Fruit fly (Drosophila melanogaster) whole organism, embryonic: ENCODE data around the gene mRpS25.
A peak's percentile ranks its signal among the peaks of the same experiment; 100 is the strongest.

Experiments
- Abd-B ChIP-seq: fragments of 200-800 bp; sonication (Bioruptor generic); optimal IDR thresholded peaks from 2 replicates; lab custom pipeline; 2018; ENCODE audit warnings: missing biosample characterization, mild to moderate bottlenecking, missing genetic modification characterization, moderate library complexity
- Asciz ChIP-seq: fragments of 200-800 bp; sonication (Bioruptor generic); optimal IDR thresholded peaks from 2 replicates; lab custom pipeline; 2017; ENCODE audit warnings: missing biosample characterization, mild to moderate bottlenecking, missing genetic modification characterization, missing genetic modification reagents
- BEAF-32 ChIP-seq: fragments of 200-800 bp; sonication (Bioruptor generic); optimal IDR thresholded peaks from 3 replicates; lab custom pipeline; 2017; ENCODE audit warnings: missing biosample characterization, missing genetic modification characterization, mild to moderate bottlenecking, moderate library complexity, missing genetic modification reagents
- CG10979 ChIP-seq: fragments of 200-800 bp; sonication (Bioruptor generic); optimal IDR thresholded peaks from 2 replicates; lab custom pipeline; 2018; ENCODE audit warnings: missing biosample characterization, mild to moderate bottlenecking, missing genetic modification characterization, moderate library complexity
- CG11560 ChIP-seq: fragments of 200-800 bp; sonication (Bioruptor generic); IDR thresholded peaks from 3 replicates; pipeline ENCODE4 v1.3.6; 2022; ENCODE audit warnings: missing biosample characterization, missing genetic modification characterization
- CG13123 ChIP-seq: fragments of 200-800 bp; sonication (Bioruptor generic); optimal IDR thresholded peaks from 2 replicates; lab custom pipeline; 2016; ENCODE audit warnings: missing biosample characterization, missing genetic modification characterization
- CG15479 ChIP-seq: fragments of 200-800 bp; sonication (Bioruptor generic); optimal IDR thresholded peaks from 3 replicates; lab custom pipeline; 2019; ENCODE audit warnings: missing biosample characterization, mild to moderate bottlenecking, missing genetic modification characterization, moderate library complexity
- CG18011 ChIP-seq: fragments of 200-800 bp; sonication (Bioruptor generic); optimal IDR thresholded peaks from 2 replicates; lab custom pipeline; 2017; ENCODE audit warnings: missing biosample characterization, missing genetic modification characterization, mild to moderate bottlenecking, moderate library complexity, missing genotype
- CG2116 ChIP-seq: fragments of 200-800 bp; sonication (Bioruptor generic); optimal IDR thresholded peaks from 3 replicates; lab custom pipeline; 2018; ENCODE audit warnings: missing biosample characterization, mild to moderate bottlenecking, missing genetic modification characterization
- CG3065 ChIP-seq: fragments of 200-800 bp; sonication (Bioruptor generic); optimal IDR thresholded peaks from 2 replicates; lab custom pipeline; 2016; ENCODE audit warnings: missing biosample characterization, missing genetic modification characterization
- CG4328 ChIP-seq: fragments of 200-800 bp; sonication (Bioruptor generic); optimal IDR thresholded peaks from 3 replicates; lab custom pipeline; 2017; ENCODE audit warnings: missing biosample characterization, missing genetic modification reagents, missing genetic modification characterization
- CG5245 ChIP-seq: fragments of 200-800 bp; sonication (Bioruptor generic); optimal IDR thresholded peaks from 3 replicates; lab custom pipeline; 2016; ENCODE audit warnings: missing biosample characterization, missing genetic modification characterization
- CG6254 ChIP-seq: fragments of 200-800 bp; sonication (Bioruptor generic); optimal IDR thresholded peaks from 3 replicates; lab custom pipeline; 2017; ENCODE audit warnings: mild to moderate bottlenecking, missing biosample characterization, missing genetic modification reagents, missing genetic modification characterization
- CG7963 ChIP-seq: fragments of 200-800 bp; sonication (Bioruptor generic); IDR thresholded peaks from 3 replicates; pipeline ENCODE4 v1.3.6; 2022; ENCODE audit warnings: missing biosample characterization, missing genetic modification characterization; ENCODE audit not compliant: partially characterized antibody
- CG8765 ChIP-seq: fragments of 200-800 bp; sonication (Bioruptor generic); IDR thresholded peaks from 2 replicates; pipeline ENCODE4 v1.3.6; 2022; ENCODE audit warnings: missing biosample characterization, missing genetic modification characterization
- CG9727 ChIP-seq: fragments of 200-800 bp; sonication (Bioruptor generic); optimal IDR thresholded peaks from 3 replicates; lab custom pipeline; 2017; ENCODE audit warnings: missing biosample characterization, mild to moderate bottlenecking, missing genetic modification characterization
- Dbx ChIP-seq: fragments of 200-800 bp; sonication (Bioruptor generic); IDR thresholded peaks from 3 replicates; pipeline ENCODE4 v1.3.6; 2022; ENCODE audit warnings: missing biosample characterization, missing genetic modification characterization
- Dp ChIP-seq: fragments of 200-800 bp; sonication (Bioruptor generic); optimal IDR thresholded peaks from 2 replicates; lab custom pipeline; 2018; ENCODE audit warnings: missing biosample characterization, mild to moderate bottlenecking, missing genetic modification characterization, moderate library complexity
- H2.0 ChIP-seq: fragments of 200-800 bp; sonication (Bioruptor generic); IDR thresholded peaks from 2 replicates; pipeline ENCODE4 v1.3.6; 2022; ENCODE audit warnings: missing biosample characterization, missing genetic modification characterization
- Hmr ChIP-seq: fragments of 200-800 bp; sonication (Bioruptor generic); optimal IDR thresholded peaks from 3 replicates; lab custom pipeline; 2017; ENCODE audit warnings: mild to moderate bottlenecking, missing biosample characterization, missing genetic modification reagents, missing genetic modification characterization
- Hr3 ChIP-seq: fragments of 200-800 bp; sonication (Bioruptor generic); optimal IDR thresholded peaks from 3 replicates; lab custom pipeline; 2016; ENCODE audit warnings: missing biosample characterization, missing genetic modification characterization
- Hr51 ChIP-seq, 2 experiments: fragments of 200-800 bp; sonication (Bioruptor generic); optimal IDR thresholded peaks; 2 replicates in 1 of 2; 3 replicates in 1 of 2; lab custom pipeline; 2016 to 2018; ENCODE audit warnings: missing biosample characterization in 2 of 2, missing genetic modification characterization in 2 of 2, mild to moderate bottlenecking in 1 of 2, moderate library complexity in 1 of 2
- Kr ChIP-seq: fragments of 200-800 bp; sonication (Bioruptor generic); optimal IDR thresholded peaks from 2 replicates; lab custom pipeline; 2017; ENCODE audit warnings: missing biosample characterization, mild to moderate bottlenecking, missing genetic modification characterization
- Lim3 ChIP-seq: fragments of 200-800 bp; sonication (Bioruptor generic); IDR thresholded peaks from 2 replicates; pipeline ENCODE4 v1.3.6; 2022; ENCODE audit warnings: missing biosample characterization, missing genetic modification characterization
- Nf-YA ChIP-seq: fragments of 200-800 bp; sonication (Bioruptor generic); IDR thresholded peaks from 2 replicates; pipeline ENCODE4 v1.3.6; 2022; ENCODE audit warnings: missing biosample characterization, missing genetic modification characterization
- Opbp ChIP-seq: fragments of 200-800 bp; sonication (Bioruptor generic); IDR thresholded peaks from 3 replicates; pipeline ENCODE4 v1.3.6; 2022; ENCODE audit warnings: missing biosample characterization, missing genetic modification characterization; ENCODE audit not compliant: partially characterized antibody
- Stat92E ChIP-seq, 3 experiments: fragments of >200 bp in 2 of 3; fragments of 200-800 bp in 1 of 3; sonication (Bioruptor generic) in 1 of 3; optimal IDR thresholded peaks; 2 replicates each; lab custom pipeline; 2017 to 2019; ENCODE audit warnings: missing biosample characterization in 3 of 3, missing genetic modification characterization in 3 of 3, mild to moderate bottlenecking in 1 of 3, moderate library complexity in 1 of 3
- abd-A ChIP-seq: fragments of 200-800 bp; sonication (Bioruptor generic); optimal IDR thresholded peaks from 3 replicates; lab custom pipeline; 2019; ENCODE audit warnings: missing biosample characterization, mild to moderate bottlenecking, missing genetic modification characterization, moderate library complexity
- bab2 ChIP-seq: fragments of 200-800 bp; sonication (Bioruptor generic); optimal IDR thresholded peaks from 2 replicates; lab custom pipeline; 2016; ENCODE audit warnings: missing biosample characterization, missing genetic modification characterization
- dmrt99B ChIP-seq: fragments of 200-800 bp; sonication (Bioruptor generic); optimal IDR thresholded peaks from 2 replicates; lab custom pipeline; 2018; ENCODE audit warnings: missing biosample characterization, mild to moderate bottlenecking, missing genetic modification characterization, moderate library complexity
- emc ChIP-seq: fragments of 200-800 bp; sonication (Bioruptor generic); optimal IDR thresholded peaks from 2 replicates; lab custom pipeline; 2016; ENCODE audit warnings: missing biosample characterization, missing genetic modification characterization
- fd3F ChIP-seq: fragments of 200-800 bp; sonication (Bioruptor generic); optimal IDR thresholded peaks from 2 replicates; lab custom pipeline; 2018; ENCODE audit warnings: missing biosample characterization, mild to moderate bottlenecking, missing genetic modification characterization, moderate library complexity
- fd64A ChIP-seq: fragments of 200-800 bp; sonication (Bioruptor generic); optimal IDR thresholded peaks from 3 replicates; lab custom pipeline; 2018; ENCODE audit warnings: missing biosample characterization, mild to moderate bottlenecking, missing genetic modification characterization
- fd96Cb ChIP-seq: fragments of 200-800 bp; sonication (Bioruptor generic); optimal IDR thresholded peaks from 2 replicates; lab custom pipeline; 2018; ENCODE audit warnings: missing biosample characterization, mild to moderate bottlenecking, missing genetic modification characterization, moderate library complexity
- ftz-f1 ChIP-seq: fragments of 200-800 bp; sonication (Bioruptor generic); optimal IDR thresholded peaks from 2 replicates; lab custom pipeline; 2016; ENCODE audit warnings: missing biosample characterization, missing genetic modification characterization
- maf-S ChIP-seq: fragments of 200-800 bp; sonication (Bioruptor generic); optimal IDR thresholded peaks from 2 replicates; lab custom pipeline; 2016; ENCODE audit warnings: missing biosample characterization, missing genetic modification characterization
- pb ChIP-seq: fragments of 200-800 bp; sonication (Bioruptor generic); optimal IDR thresholded peaks from 3 replicates; lab custom pipeline; 2016; ENCODE audit warnings: missing biosample characterization, missing genetic modification characterization
- phol ChIP-seq: fragments of 200-800 bp; sonication (Bioruptor generic); optimal IDR thresholded peaks from 3 replicates; lab custom pipeline; 2018; ENCODE audit warnings: missing biosample characterization, mild to moderate bottlenecking, missing genetic modification characterization, moderate library complexity
- pzg ChIP-seq: fragments of 200-800 bp; sonication (Bioruptor generic); optimal IDR thresholded peaks from 3 replicates; lab custom pipeline; 2018; ENCODE audit warnings: missing biosample characterization, mild to moderate bottlenecking, missing genetic modification characterization, moderate library complexity
- repo ChIP-seq: fragments of 200-800 bp; sonication (Bioruptor generic); optimal IDR thresholded peaks from 2 replicates; lab custom pipeline; 2016; ENCODE audit warnings: missing biosample characterization, missing genetic modification characterization
- row ChIP-seq: fragments of 200-800 bp; sonication (Bioruptor generic); IDR thresholded peaks from 3 replicates; pipeline ENCODE4 v1.3.6; 2022; ENCODE audit warnings: missing biosample characterization, missing genetic modification characterization
- sens ChIP-seq: fragments of 200-800 bp; sonication (Bioruptor generic); peaks from one replicate; lab custom pipeline; 2016; ENCODE audit warnings: missing biosample characterization, missing genetic modification characterization
- sens-2 ChIP-seq: fragments of 200-800 bp; sonication (Bioruptor generic); IDR thresholded peaks from 2 replicates; pipeline ENCODE4 v1.3.6; 2022; ENCODE audit warnings: missing biosample characterization, missing genetic modification characterization
- shn ChIP-seq: fragments of 200-800 bp; sonication (Bioruptor generic); optimal IDR thresholded peaks from 3 replicates; lab custom pipeline; 2016; ENCODE audit warnings: missing biosample characterization, missing genetic modification characterization
- slbo ChIP-seq: fragments of 200-800 bp; sonication (Bioruptor generic); IDR thresholded peaks from 2 replicates; pipeline ENCODE4 v1.3.6; 2022; ENCODE audit warnings: missing biosample characterization, missing genetic modification characterization
- sob ChIP-seq: fragments of 200-800 bp; sonication (Bioruptor generic); IDR thresholded peaks from 2 replicates; pipeline ENCODE4 v1.3.6; 2022; ENCODE audit warnings: missing biosample characterization, missing genetic modification characterization
- stwl ChIP-seq: fragments of 200-800 bp; sonication (Bioruptor generic); optimal IDR thresholded peaks from 3 replicates; lab custom pipeline; 2018; ENCODE audit warnings: missing biosample characterization, mild to moderate bottlenecking, missing genetic modification characterization, moderate library complexity
- trh ChIP-seq: fragments of 200-800 bp; sonication (Bioruptor generic); optimal IDR thresholded peaks from 2 replicates; lab custom pipeline; 2016; ENCODE audit warnings: missing biosample characterization, missing genetic modification characterization
- wek ChIP-seq: fragments of 200-800 bp; sonication (Bioruptor generic); optimal IDR thresholded peaks from 3 replicates; lab custom pipeline; 2018; ENCODE audit warnings: missing biosample characterization, mild to moderate bottlenecking, missing genetic modification characterization, moderate library complexity
- zen ChIP-seq: fragments of 200-800 bp; sonication (Bioruptor generic); optimal IDR thresholded peaks from 3 replicates; lab custom pipeline; 2018; ENCODE audit warnings: missing biosample characterization, mild to moderate bottlenecking, missing genetic modification characterization, moderate library complexity

The mRpS25 gene

DNA sequence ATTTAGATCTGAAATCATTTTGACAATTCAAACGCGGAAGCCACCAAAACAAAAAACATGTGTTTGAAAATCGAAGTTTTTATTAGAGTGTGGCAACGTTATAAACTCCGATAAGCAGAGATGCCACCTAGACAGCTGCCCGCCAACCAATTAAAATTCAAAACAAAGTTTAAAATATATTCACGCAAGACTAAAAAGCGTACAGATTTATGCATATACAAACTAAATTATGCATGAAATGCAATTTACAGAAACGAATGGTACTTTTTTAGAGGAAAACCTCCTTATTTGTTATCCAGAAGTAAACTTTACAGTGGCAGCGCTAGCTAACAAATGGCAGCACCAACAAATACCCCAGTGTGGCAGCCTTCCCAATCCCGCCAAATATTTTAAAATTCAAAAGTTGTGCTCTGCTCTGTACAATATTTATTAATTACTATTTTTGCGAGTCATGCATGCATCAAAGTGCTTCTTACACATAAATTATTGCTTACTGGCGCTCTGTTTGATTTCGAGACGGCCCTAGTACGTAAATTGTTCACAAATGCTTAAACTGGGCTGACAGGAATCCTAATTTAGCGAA is 20.9 kb upstream of the mRpS25 start (continued):
- no peak for TF ChIP-seq CG5245 (GFP tag; lab: Kevin White, UChicago)
- no peak for TF ChIP-seq fd3F (GFP tag; lab: Kevin White, UChicago)
- no peak for TF ChIP-seq CG4328
- TF ChIP-seq Dbx (GFP tag; lab: Robert Waterston, UW) = no peak
- no peak for TF ChIP-seq pb (GFP tag; lab: Kevin White, UChicago)
- TF ChIP-seq CG3065 = no peak
- TF ChIP-seq Hmr (GFP tag; lab: Kevin White, UChicago) = no peak
- no peak for TF ChIP-seq abd-A (tag; lab: Kevin White, UChicago)
- TF ChIP-seq Nf-YA (GFP tag; lab: Robert Waterston, UW) = no peak
- no peak for TF ChIP-seq Stat92E (GFP tag; optimal IDR thresholded peaks at IDR 0.05; lab: Kevin White, UChicago)
- peak; percentile 34 for TF ChIP-seq pzg (GFP tag; lab: Kevin White, UChicago)
- TF ChIP-seq CG7963 (GFP tag; lab: Robert Waterston, UW) = no peak
- TF ChIP-seq CG13123 (GFP tag; lab: Kevin White, UChicago) = no peak
- TF ChIP-seq Opbp (GFP tag; lab: Robert Waterston, UW) = no peak
- TF ChIP-seq BEAF-32 (GFP tag; lab: Kevin White, UChicago) = peak; percentile 38
- TF ChIP-seq row (GFP tag; lab: Robert Waterston, UW) = 0 out of 3 replicates have a peak, but pooled peaks have one; percentile 20
- no peak for TF ChIP-seq wek (GFP tag; lab: Kevin White, UChicago)
- TF ChIP-seq bab2 (GFP tag; lab: Kevin White, UChicago) = no peak
- TF ChIP-seq Asciz (GFP tag; lab: Kevin White, UChicago) = no peak
- peak; percentile 33 for TF ChIP-seq Abd-B (GFP tag; lab: Kevin White, UChicago)
- no peak for TF ChIP-seq CG18011 (GFP tag; lab: Kevin White, UChicago)
- TF ChIP-seq ftz-f1 = no peak
- no peak for TF ChIP-seq fd64A (GFP tag; lab: Kevin White, UChicago)
- no peak for TF ChIP-seq CG9727 (GFP tag; lab: Kevin White, UChicago)
- no peak for TF ChIP-seq sens-2
- peak; percentile 4 for TF ChIP-seq phol (tag; lab: Kevin White, UChicago)
- peak; percentile 53 for TF ChIP-seq sens (GFP tag; lab: Kevin White, UChicago)
- TF ChIP-seq emc (GFP tag; lab: Kevin White, UChicago) = no peak
- TF ChIP-seq CG10979 (tag; lab: Kevin White, UChicago) = no peak
- TF ChIP-seq trh (GFP tag; lab: Kevin White, UChicago) = no peak
- TF ChIP-seq Kr (GFP tag; lab: Kevin White, UChicago) = no peak
- no peak for TF ChIP-seq H2.0 (GFP tag; lab: Robert Waterston, UW)
- no peak for TF ChIP-seq zen (tag; lab: Kevin White, UChicago)
- TF ChIP-seq Lim3 (GFP tag; lab: Robert Waterston, UW) = no peak
- no peak for TF ChIP-seq dmrt99B (tag; lab: Kevin White, UChicago)
- no peak for TF ChIP-seq Hr51 (GFP tag; optimal IDR thresholded peaks at IDR 0.05; lab: Kevin White, UChicago)
- TF ChIP-seq CG2116 (GFP tag; lab: Kevin White, UChicago) = peak; percentile 44
- peak; percentile 6 for TF ChIP-seq stwl
- TF ChIP-seq maf-S (GFP tag; lab: Kevin White, UChicago) = no peak
- TF ChIP-seq fd96Cb (tag; lab: Kevin White, UChicago) = no peak
- no peak for TF ChIP-seq sob (GFP tag; lab: Robert Waterston, UW)
- TF ChIP-seq CG15479 (GFP tag; lab: Kevin White, UChicago) = no peak
- TF ChIP-seq repo = no peak
- no peak for TF ChIP-seq CG11560 (tag; lab: Robert Waterston, UW)
- TF ChIP-seq Hr3 (GFP tag; lab: Kevin White, UChicago) = no peak
- TF ChIP-seq CG6254 (GFP tag; lab: Kevin White, UChicago) = no peak
- no peak for TF ChIP-seq slbo (GFP tag; lab: Robert Waterston, UW)
- TF ChIP-seq Dp (GFP tag; lab: Kevin White, UChicago) = peak; percentile 87
- no peak for TF ChIP-seq CG8765 (GFP tag; lab: Robert Waterston, UW)
- TF ChIP-seq shn (GFP tag; lab: Kevin White, UChicago) = no peak
